Worm (Caenorhabditis elegans): ENCODE results near the gene mrps-12.

mrps-12 gene

DNA sequence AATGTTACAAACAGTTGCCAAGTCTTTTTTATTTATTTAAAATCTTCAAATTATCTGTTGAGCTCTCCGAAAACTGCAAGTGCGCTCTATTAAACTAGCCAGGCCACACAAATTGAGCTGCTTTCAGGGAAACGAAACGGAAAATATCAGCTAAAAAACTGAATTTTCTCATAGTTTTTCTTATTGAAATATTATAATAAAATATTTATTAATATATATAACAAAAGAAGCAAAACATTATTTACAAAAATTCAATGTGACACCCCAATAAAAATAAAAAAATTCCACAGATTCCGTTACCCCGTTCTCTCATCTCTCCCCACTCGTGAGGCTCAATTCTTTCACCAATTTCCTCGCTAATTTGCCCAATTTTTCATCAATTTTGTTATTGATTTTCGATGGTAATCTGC lies 5.3 kb upstream of the mrps-12 start (continued):
- TF ChIP-seq gmeb-2 (tag; optimal IDR thresholded peaks at IDR 0.05) (no peak), ets-4 (tag; optimal IDR thresholded peaks at IDR 0.05) (peak; percentile 43), ztf-16 (tag; optimal IDR thresholded peaks at IDR 0.05) (no peak), pax-1 (tag; optimal IDR thresholded peaks at IDR 0.05) (no peak), nfya-1 (tag; optimal IDR thresholded peaks at IDR 0.05) (no peak), ceh-6 (GFP tag; optimal IDR thresholded peaks at IDR 0.05) (no peak), elt-2 (tag; optimal IDR thresholded peaks at IDR 0.05) (peak; percentile 65), sdc-2 (tag; optimal IDR thresholded peaks at IDR 0.05) (no peak), elt-4 (tag; optimal IDR thresholded peaks at IDR 0.05) (no peak), ttx-3 (tag; optimal IDR thresholded peaks at IDR 0.05) (peak; percentile 61), unc-86 (tag; optimal IDR thresholded peaks at IDR 0.05) (peak; percentile 55), madf-2 (tag; optimal IDR thresholded peaks at IDR 0.05) (no peak), ceh-34 (tag; optimal IDR thresholded peaks at IDR 0.05) (peak; percentile 1), tbx-2 (tag; optimal IDR thresholded peaks at IDR 0.05) (peak; percentile 72), ceh-30 (tag; optimal IDR thresholded peaks at IDR 0.05) (no peak), K09A11.1 (tag; optimal IDR thresholded peaks at IDR 0.05; ENCODE audit: insufficient read depth) (no peak), fax-1 (tag; optimal IDR thresholded peaks at IDR 0.05) (peak; percentile 6), pha-2 (tag; optimal IDR thresholded peaks at IDR 0.05) (peak; percentile 75), lim-6 (tag; optimal IDR thresholded peaks at IDR 0.05) (no peak), nhr-11 (tag; optimal IDR thresholded peaks at IDR 0.05) (no peak), odd-2 (tag; optimal IDR thresholded peaks at IDR 0.05) (no peak), ceh-22 (tag; optimal IDR thresholded peaks at IDR 0.05) (no peak), hlh-30 (tag; optimal IDR thresholded peaks at IDR 0.05; ENCODE audit: insufficient read depth) (no peak), nhr-232 (tag; optimal IDR thresholded peaks at IDR 0.05) (no peak), unc-42 (tag; optimal IDR thresholded peaks at IDR 0.05) (peak; percentile 78), npax-4 (tag; optimal IDR thresholded peaks at IDR 0.05) (no peak), unc-55 (GFP tag; optimal IDR thresholded peaks at IDR 0.05) (no peak)

DNA sequence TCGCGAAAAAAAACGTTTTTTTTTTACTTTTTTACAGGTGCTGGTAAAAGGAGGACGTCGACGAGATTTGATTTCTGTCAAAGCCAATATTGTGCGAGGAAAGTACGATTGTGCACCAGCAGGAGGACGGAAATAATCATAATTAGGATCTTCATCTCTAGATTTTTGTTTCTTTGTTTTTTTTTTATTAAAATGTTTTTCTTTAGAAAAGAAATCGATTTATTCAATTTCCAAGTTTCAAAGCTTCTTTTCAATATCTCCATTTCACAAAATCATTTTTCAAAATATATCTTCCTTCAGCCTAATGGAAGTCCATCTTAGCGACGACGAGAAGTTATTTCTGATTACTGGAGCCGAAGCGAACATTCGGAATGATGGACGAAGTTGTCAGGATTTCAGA lies 685 bp downstream of the mrps-12 start, which contains the start of gene exos-7:
exos-7 (plus strand) TSS at position 301 of the 400 bp plus-strand sequence.
- TF ChIP-seq pat-9 (tag; optimal IDR thresholded peaks at IDR 0.05) (no peak), ceh-30 (tag; optimal IDR thresholded peaks at IDR 0.05) (no peak), C38D4.7 (GFP tag; optimal IDR thresholded peaks at IDR 0.05) (no peak), dve-1 (tag; optimal IDR thresholded peaks at IDR 0.05) (no peak), eyg-1 (tag; optimal IDR thresholded peaks at IDR 0.05) (no peak), pha-2 (tag; optimal IDR thresholded peaks at IDR 0.05) (no peak), unc-86 (tag; optimal IDR thresholded peaks at IDR 0.05) (no peak), unc-55 (GFP tag; optimal IDR thresholded peaks at IDR 0.05) (no peak), sdc-2 (tag; optimal IDR thresholded peaks at IDR 0.05) (no peak), tbx-2 (tag; optimal IDR thresholded peaks at IDR 0.05) (no peak), ama-1 (optimal IDR thresholded peaks at IDR 0.05) (no peak), ceh-34 (tag; optimal IDR thresholded peaks at IDR 0.05) (no peak), Y22D7AL.16 (tag; optimal IDR thresholded peaks at IDR 0.05) (no peak), syd-9 (tag; optimal IDR thresholded peaks at IDR 0.05) (no peak)

DNA sequence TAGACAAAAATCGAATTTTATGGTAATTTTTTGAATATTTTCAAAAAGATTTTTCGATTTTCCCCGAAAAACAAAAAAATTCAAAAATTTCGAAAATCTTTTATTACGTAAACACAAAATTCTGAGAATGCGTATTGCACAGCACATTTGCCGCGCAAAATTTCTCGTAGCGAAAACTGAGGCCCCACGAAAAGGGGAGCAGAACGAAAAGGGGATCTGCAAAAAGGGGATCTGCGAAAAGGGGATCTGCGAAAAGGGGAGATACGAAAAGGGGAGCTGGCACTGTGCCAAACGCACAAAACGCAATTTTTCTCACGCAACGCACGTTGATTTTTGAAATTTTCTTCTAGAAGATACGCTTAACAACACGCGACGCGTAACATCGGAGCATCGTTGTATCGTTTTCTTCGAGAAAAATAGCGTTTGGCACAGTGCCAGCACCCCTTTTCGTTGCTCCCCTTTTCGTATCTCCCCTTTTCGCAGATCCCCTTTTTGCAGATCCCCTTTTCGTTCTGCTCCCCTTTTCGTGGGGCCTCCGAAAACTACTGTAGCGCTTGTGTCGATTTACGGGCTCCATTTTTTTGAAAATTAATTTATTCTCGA lies 1.5 kb downstream of the mrps-12 start:
- TF ChIP-seq ceh-31 (tag; optimal IDR thresholded peaks at IDR 0.05): peak; percentile 62
- TF ChIP-seq ref-2 (tag; optimal IDR thresholded peaks at IDR 0.05): peak; percentile 49
- peak; percentile 11 for TF ChIP-seq rnt-1 (tag; optimal IDR thresholded peaks at IDR 0.05)
- peak; percentile 63 for TF ChIP-seq C08G9.2 (tag; optimal IDR thresholded peaks at IDR 0.05)
- peak; percentile 35 for TF ChIP-seq tbx-2 (tag; optimal IDR thresholded peaks at IDR 0.05)
- TF ChIP-seq tbx-7 (tag; optimal IDR thresholded peaks at IDR 0.05): peak; percentile 4
- TF ChIP-seq ceh-34 (tag; optimal IDR thresholded peaks at IDR 0.05): peak; percentile 10

All from whole organism, late embryonic.